Worm (Caenorhabditis elegans) whole organism, L1 larva: ENCODE data around the gene F31F7.1.
A peak's percentile ranks its signal among the peaks of the same experiment; 100 is the strongest.

ENCODE experiments used
- C04F5.9 ChIP-seq: sonication (generic microtip); optimal IDR thresholded peaks from 2 replicates; lab custom pipeline; 2016; ENCODE audit warnings: missing genetic modification characterization, missing compliant biosample characterization
- C16A3.4 ChIP-seq: fragments of 150-350 bp; optimal IDR thresholded peaks from 2 replicates; lab custom pipeline; 2014; ENCODE audit warnings: missing biosample characterization, missing genetic modification characterization
- C34B4.2 ChIP-seq: sonication (generic microtip); optimal IDR thresholded peaks from 2 replicates; lab custom pipeline; 2017; ENCODE audit warnings: mild to moderate bottlenecking, missing genetic modification characterization, missing compliant biosample characterization
- alr-1 ChIP-seq: fragments of 200-800 bp; sonication (Bioruptor generic); optimal IDR thresholded peaks from 2 replicates; lab custom pipeline; 2018; ENCODE audit warnings: borderline replicate concordance, mild to moderate bottlenecking, missing genetic modification characterization, missing compliant biosample characterization
- aly-2 ChIP-seq: fragments of 150-350 bp; optimal IDR thresholded peaks from 2 replicates; lab custom pipeline; 2014; ENCODE audit warnings: missing biosample characterization, missing genetic modification characterization
- ama-1 ChIP-seq: fragments of 150-350 bp; optimal IDR thresholded peaks from 2 replicates; lab custom pipeline; 2014
- ceh-63 ChIP-seq: fragments of 200-800 bp; sonication (Bioruptor generic); optimal IDR thresholded peaks from 2 replicates; lab custom pipeline; 2018; ENCODE audit warnings: mild to moderate bottlenecking, missing genetic modification characterization, missing compliant biosample characterization
- ceh-8 ChIP-seq: fragments of 200-800 bp; sonication (Bioruptor generic); optimal IDR thresholded peaks from 2 replicates; lab custom pipeline; 2018; ENCODE audit warnings: mild to moderate bottlenecking, missing genetic modification characterization, moderate library complexity, missing compliant biosample characterization
- ces-1 ChIP-seq: fragments of 150-350 bp; optimal IDR thresholded peaks from 2 replicates; lab custom pipeline; 2014; ENCODE audit warnings: missing biosample characterization, missing genetic modification reagents, missing genetic modification characterization
- dsc-1 ChIP-seq: sonication (generic microtip); optimal IDR thresholded peaks from 2 replicates; lab custom pipeline; 2016; ENCODE audit warnings: mild to moderate bottlenecking, missing genetic modification characterization, missing compliant biosample characterization
- efl-1 ChIP-seq, 4 experiments: fragments of 150-350 bp; optimal IDR thresholded peaks in 3 of 4; peaks in 1 of 4; 1 replicate in 1 of 4; 2 replicates in 3 of 4; lab custom pipeline; 2014; ENCODE audit warnings: missing biosample characterization in 2 of 4, missing genetic modification characterization in 2 of 4, missing genetic modification reagents in 2 of 4
- efl-3 ChIP-seq: fragments of 200-800 bp; sonication (Bioruptor generic); optimal IDR thresholded peaks from 2 replicates; lab custom pipeline; 2018; ENCODE audit warnings: mild to moderate bottlenecking, missing genetic modification characterization, missing compliant biosample characterization
- egl-13 ChIP-seq: sonication (generic microtip); optimal IDR thresholded peaks from 2 replicates; lab custom pipeline; 2016; ENCODE audit warnings: missing genotype, missing genetic modification reagents, missing genetic modification characterization, missing compliant biosample characterization
- elt-3 ChIP-seq, 6 experiments: fragments of 150-350 bp in 1 of 6; sonication (generic microtip); optimal IDR thresholded peaks; 2 replicates each; lab custom pipeline; 2017 to 2018; ENCODE audit warnings: missing biosample characterization in 6 of 6, missing genetic modification characterization in 6 of 6, inconsistent platforms in 1 of 6
- fkh-10 ChIP-seq: sonication (generic microtip); optimal IDR thresholded peaks from 2 replicates; lab custom pipeline; 2017; ENCODE audit warnings: missing biosample characterization, missing genetic modification reagents, missing genetic modification characterization
- fkh-8 ChIP-seq: sonication (generic microtip); optimal IDR thresholded peaks from 2 replicates; lab custom pipeline; 2016; ENCODE audit warnings: mild to moderate bottlenecking, missing genetic modification characterization, missing compliant biosample characterization
- fos-1 ChIP-seq: fragments of 150-350 bp; optimal IDR thresholded peaks from 2 replicates; lab custom pipeline; 2014; ENCODE audit warnings: missing biosample characterization, missing genetic modification characterization
- grh-1 ChIP-seq: fragments of 200-800 bp; sonication (Bioruptor generic); IDR thresholded peaks from 2 replicates; pipeline ENCODE4 v1.3.6; 2022; ENCODE audit warnings: missing genetic modification reagents, missing genetic modification characterization, missing compliant biosample characterization
- hlh-17 ChIP-seq: fragments of 200-800 bp; sonication (Bioruptor generic); optimal IDR thresholded peaks from 2 replicates; lab custom pipeline; 2018; ENCODE audit warnings: missing genetic modification characterization, mild to moderate bottlenecking, missing compliant biosample characterization, moderate library complexity, borderline replicate concordance
- hlh-4 ChIP-seq: sonication (generic microtip); optimal IDR thresholded peaks from 2 replicates; lab custom pipeline; 2016; ENCODE audit warnings: mild to moderate bottlenecking, missing genetic modification characterization, missing compliant biosample characterization
- hpl-2 ChIP-seq: fragments of 150-350 bp; optimal IDR thresholded peaks from 2 replicates; lab custom pipeline; 2014; ENCODE audit warnings: missing biosample characterization, missing genetic modification reagents, missing genetic modification characterization
- isw-1 ChIP-seq: fragments of 200-800 bp; sonication (Bioruptor generic); IDR thresholded peaks from 2 replicates; pipeline ENCODE4 v1.3.6; 2022; ENCODE audit warnings: missing genetic modification characterization, missing compliant biosample characterization
- jun-1 ChIP-seq: fragments of 150-350 bp; optimal IDR thresholded peaks from 2 replicates; lab custom pipeline; 2014; ENCODE audit warnings: missing biosample characterization, missing genetic modification reagents, missing genetic modification characterization
- lin-14 ChIP-seq: fragments of 200-800 bp; sonication (Bioruptor generic); optimal IDR thresholded peaks from 2 replicates; lab custom pipeline; 2018; ENCODE audit warnings: mild to moderate bottlenecking, missing genetic modification characterization, moderate library complexity, missing compliant biosample characterization
- lin-15B ChIP-seq: fragments of 150-350 bp; sonication (generic microtip); optimal IDR thresholded peaks from 3 replicates; lab custom pipeline; 2014; ENCODE audit warnings: missing biosample characterization, missing genetic modification characterization
- lin-39 ChIP-seq: fragments of 150-350 bp; optimal IDR thresholded peaks from 2 replicates; lab custom pipeline; 2014; ENCODE audit warnings: missing biosample characterization, missing genetic modification reagents, missing genetic modification characterization
- mab-9 ChIP-seq: fragments of 200-800 bp; sonication (Bioruptor generic); IDR thresholded peaks from 2 replicates; pipeline ENCODE4 v1.3.6; 2022; ENCODE audit warnings: missing genetic modification reagents, missing genetic modification characterization, missing compliant biosample characterization
- mdl-1 ChIP-seq, 2 experiments: fragments of 150-350 bp; optimal IDR thresholded peaks; 2 replicates each; lab custom pipeline; 2014 to 2017; ENCODE audit warnings: missing biosample characterization in 2 of 2, missing genetic modification characterization in 2 of 2, inconsistent platforms in 1 of 2
- mep-1 ChIP-seq: fragments of 150-350 bp; optimal IDR thresholded peaks from 2 replicates; lab custom pipeline; 2014; ENCODE audit warnings: missing biosample characterization, missing genetic modification characterization
- nhr-12 ChIP-seq: sonication (generic microtip); optimal IDR thresholded peaks from 2 replicates; lab custom pipeline; 2017; ENCODE audit warnings: missing biosample characterization, missing genetic modification characterization
- nhr-20 ChIP-seq: sonication (generic microtip); optimal IDR thresholded peaks from 2 replicates; lab custom pipeline; 2016; ENCODE audit warnings: mild to moderate bottlenecking, missing genetic modification characterization, missing compliant biosample characterization
- nhr-237 ChIP-seq: fragments of 150-350 bp; optimal IDR thresholded peaks from 2 replicates; lab custom pipeline; 2014; ENCODE audit warnings: missing biosample characterization, missing genetic modification characterization
- nhr-28 ChIP-seq: fragments of 150-350 bp; optimal IDR thresholded peaks from 2 replicates; lab custom pipeline; 2014; ENCODE audit warnings: missing biosample characterization, missing genetic modification characterization
- nhr-71 ChIP-seq: sonication (generic microtip); optimal IDR thresholded peaks from 2 replicates; lab custom pipeline; 2016; ENCODE audit warnings: mild to moderate bottlenecking, missing genetic modification characterization, moderate library complexity, missing compliant biosample characterization
- nhr-85 ChIP-seq: sonication (generic microtip); peaks from one replicate; lab custom pipeline; 2016; ENCODE audit warnings: missing genetic modification characterization, inconsistent platforms, missing compliant biosample characterization
- nhr-90 ChIP-seq: sonication (generic microtip); optimal IDR thresholded peaks from 2 replicates; lab custom pipeline; 2016; ENCODE audit warnings: mild to moderate bottlenecking, missing genetic modification characterization, missing compliant biosample characterization; ENCODE audit not compliant: poor library complexity
- pax-3 ChIP-seq: fragments of 200-800 bp; sonication (Bioruptor generic); optimal IDR thresholded peaks from 2 replicates; lab custom pipeline; 2018; ENCODE audit warnings: mild to moderate bottlenecking, missing genetic modification characterization, moderate library complexity, missing compliant biosample characterization
- pqm-1 ChIP-seq: sonication (generic microtip); optimal IDR thresholded peaks from 3 replicates; lab custom pipeline; 2017; ENCODE audit warnings: missing biosample characterization, missing genetic modification characterization
- skn-1 ChIP-seq: fragments of 150-350 bp; optimal IDR thresholded peaks from 2 replicates; lab custom pipeline; 2014; ENCODE audit warnings: missing biosample characterization, missing genetic modification characterization
- snpc-4 ChIP-seq: fragments of 150-350 bp; optimal IDR thresholded peaks from 2 replicates; lab custom pipeline; 2014; ENCODE audit warnings: missing biosample characterization, missing genetic modification characterization
- swsn-7 ChIP-seq: sonication (generic microtip); optimal IDR thresholded peaks from 2 replicates; lab custom pipeline; 2016; ENCODE audit warnings: missing genetic modification characterization, missing compliant biosample characterization
- tbx-2 ChIP-seq: sonication (generic microtip); optimal IDR thresholded peaks from 2 replicates; lab custom pipeline; 2016; ENCODE audit warnings: missing genetic modification characterization, missing compliant biosample characterization
- tlp-1 ChIP-seq: fragments of 150-350 bp; optimal IDR thresholded peaks from 2 replicates; lab custom pipeline; 2014; ENCODE audit warnings: missing biosample characterization, missing genetic modification characterization
- unc-62 ChIP-seq: fragments of 150-350 bp; optimal IDR thresholded peaks from 2 replicates; lab custom pipeline; 2014; ENCODE audit warnings: missing biosample characterization, missing genetic modification reagents, missing genetic modification characterization
- unc-86 ChIP-seq: sonication (generic microtip); optimal IDR thresholded peaks from 2 replicates; lab custom pipeline; 2016; ENCODE audit warnings: missing genetic modification characterization, missing compliant biosample characterization
- unc-98 ChIP-seq: fragments of 200-800 bp; sonication (Bioruptor generic); IDR thresholded peaks from 2 replicates; pipeline ENCODE4 v1.3.6; 2022; ENCODE audit warnings: missing genetic modification characterization, missing compliant biosample characterization
- vab-15 ChIP-seq: sonication (generic microtip); optimal IDR thresholded peaks from 2 replicates; lab custom pipeline; 2017; ENCODE audit warnings: missing genotype, mild to moderate bottlenecking, missing genetic modification characterization, missing compliant biosample characterization
- zag-1 ChIP-seq: fragments of 150-350 bp; optimal IDR thresholded peaks from 2 replicates; lab custom pipeline; 2014; ENCODE audit warnings: missing biosample characterization, missing genetic modification characterization
- zip-4 ChIP-seq: fragments of 200-800 bp; sonication (Bioruptor generic); optimal IDR thresholded peaks from 2 replicates; lab custom pipeline; 2018; ENCODE audit warnings: mild to moderate bottlenecking, missing genetic modification characterization, moderate library complexity, missing compliant biosample characterization
- ztf-11 ChIP-seq, 2 experiments: sonication (generic microtip); optimal IDR thresholded peaks; 2 replicates each; lab custom pipeline; 2016 to 2017; ENCODE audit warnings: missing genetic modification characterization in 2 of 2, missing biosample characterization in 1 of 2, missing compliant biosample characterization in 1 of 2
- ztf-4 ChIP-seq: fragments of 150-350 bp; optimal IDR thresholded peaks from 2 replicates; lab custom pipeline; 2014; ENCODE audit warnings: missing biosample characterization, missing genetic modification characterization

Gene F31F7.1

ce11 chrV:6276205-6276604, at the start of gene F31F7.1 (continued):
- TF ChIP-seq unc-98 (GFP tag; lab: Robert Waterston, UW) (no peak), skn-1 (no peak), nhr-28 (no peak), hlh-4 (tag; lab: Kevin White, UChicago) (no peak), nhr-12 (no peak), vab-15 (tag; lab: Kevin White, UChicago) (no peak), snpc-4 (tag; lab: Kevin White, UChicago) (no peak), fkh-10 (no peak), tbx-2 (peak; percentile 34), jun-1 (tag; lab: Kevin White, UChicago) (peak; percentile 55), nhr-85 (tag; lab: Kevin White, UChicago) (peak; percentile 91), nhr-90 (tag; lab: Kevin White, UChicago) (peak; percentile 74), nhr-71 (tag; lab: Kevin White, UChicago) (peak; percentile 75), lin-15B (tag; lab: Kevin White, UChicago) (no peak), C04F5.9 (tag; lab: Kevin White, UChicago) (no peak), ceh-63 (GFP tag; lab: Kevin White, UChicago) (no peak), C34B4.2 (tag; lab: Kevin White, UChicago) (no peak), efl-3 (GFP tag; lab: Kevin White, UChicago) (no peak), pqm-1 (tag; lab: Kevin White, UChicago) (no peak), aly-2 (tag; lab: Kevin White, UChicago) (no peak), pax-3 (no peak), tlp-1 (tag; lab: Kevin White, UChicago) (no peak), isw-1 (GFP tag; lab: Robert Waterston, UW) (no peak), mep-1 (tag; lab: Kevin White, UChicago) (peak; percentile 22), ces-1 (GFP tag; lab: Kevin White, UChicago) (no peak), fos-1 (tag; lab: Kevin White, UChicago) (no peak), nhr-237 (tag; lab: Kevin White, UChicago) (no peak), hpl-2 (GFP tag; lab: Kevin White, UChicago) (no peak), lin-39 (no peak), alr-1 (no peak), lin-14 (GFP tag; lab: Kevin White, UChicago) (peak; percentile 69), egl-13 (no peak)

ce11 chrV:6226530-6227125, 49.6 kb upstream of the F31F7.1 start, which contains the start of gene W06H8.6:
TSS of gene W06H8.6 (minus strand) at chrV:6227010.
- no peak for TF ChIP-seq unc-86 (tag; lab: Kevin White, UChicago)
- TF ChIP-seq mab-9, result no peak
- peak; percentile 30 for TF ChIP-seq grh-1 (GFP tag; lab: Robert Waterston, UW)
- TF ChIP-seq dsc-1 (tag; lab: Kevin White, UChicago), result no peak
- TF ChIP-seq alr-1, result no peak
- no peak for TF ChIP-seq ztf-11 (tag; optimal IDR thresholded peaks at IDR 0.05; lab: Kevin White, UChicago)
- no peak for TF ChIP-seq nhr-237 (tag; lab: Kevin White, UChicago)
- TF ChIP-seq vab-15 (tag; lab: Kevin White, UChicago), result no peak
- TF ChIP-seq C16A3.4 (tag; lab: Kevin White, UChicago), result no peak
- no peak for TF ChIP-seq nhr-20 (tag; lab: Kevin White, UChicago)
- no peak for TF ChIP-seq ztf-4 (tag; lab: Kevin White, UChicago)
- no peak for TF ChIP-seq efl-1 (optimal IDR thresholded peaks at IDR 0.05; lab: Kevin White, UChicago)
- TF ChIP-seq efl-1 (GFP tag; optimal IDR thresholded peaks at IDR 0.05 in 1 of 2; lab: Kevin White, UChicago), result peak in 1 of 2 experiments; percentile 81
- peak; percentile 46 for TF ChIP-seq pax-3
- TF ChIP-seq elt-3 (tag; optimal IDR thresholded peaks at IDR 0.05; lab: Kevin White, UChicago), result no peak
- no peak for TF ChIP-seq hlh-4 (tag; lab: Kevin White, UChicago)
- TF ChIP-seq zag-1 (tag; lab: Kevin White, UChicago), result no peak
- no peak for TF ChIP-seq unc-62 (GFP tag; lab: Kevin White, UChicago)
- TF ChIP-seq ama-1 (lab: Kevin White, UChicago), result peak; percentile 25
- TF ChIP-seq swsn-7, result no peak
- no peak for TF ChIP-seq mep-1 (tag; lab: Kevin White, UChicago)
- TF ChIP-seq fos-1 (tag; lab: Kevin White, UChicago), result no peak
- no peak for TF ChIP-seq skn-1
- TF ChIP-seq nhr-85 (tag; lab: Kevin White, UChicago), result peak; percentile 62
- no peak for TF ChIP-seq unc-98 (GFP tag; lab: Robert Waterston, UW)
- TF ChIP-seq ces-1 (GFP tag; lab: Kevin White, UChicago), result no peak
- TF ChIP-seq fkh-8 (tag; lab: Kevin White, UChicago), result no peak
- TF ChIP-seq zip-4 (GFP tag; lab: Kevin White, UChicago), result no peak
- no peak for TF ChIP-seq lin-39
- no peak for TF ChIP-seq hlh-17 (GFP tag; lab: Kevin White, UChicago)
- peak; percentile 23 for TF ChIP-seq ceh-8 (GFP tag; lab: Kevin White, UChicago)
- no peak for TF ChIP-seq mdl-1 (tag; optimal IDR thresholded peaks at IDR 0.05; lab: Kevin White, UChicago)
